Worm (Caenorhabditis elegans) whole organism, mixed stage, embryonic: ENCODE measurements around the gene F01D5.10.

ENCODE experiments used
- blmp-1 ChIP-seq: fragments of 150-350 bp; optimal IDR thresholded peaks from 2 replicates; lab custom pipeline; 2014; ENCODE audit warnings: missing biosample characterization, missing genetic modification characterization
- ces-1 ChIP-seq: fragments of 150-350 bp; optimal IDR thresholded peaks from 2 replicates; lab custom pipeline; 2014; ENCODE audit warnings: missing biosample characterization, missing genetic modification reagents, missing genetic modification characterization
- lsy-2 ChIP-seq: fragments of 150-350 bp; optimal IDR thresholded peaks from 2 replicates; lab custom pipeline; 2014; ENCODE audit warnings: missing biosample characterization, missing genetic modification characterization
- mab-5 ChIP-seq: fragments of 150-350 bp; optimal IDR thresholded peaks from 2 replicates; lab custom pipeline; 2014; ENCODE audit warnings: missing biosample characterization, missing genetic modification characterization
- mep-1 ChIP-seq: fragments of 150-350 bp; optimal IDR thresholded peaks from 2 replicates; lab custom pipeline; 2017; ENCODE audit warnings: missing biosample characterization, missing genetic modification reagents, missing genetic modification characterization, inconsistent platforms
- nhr-12 ChIP-seq: fragments of 150-350 bp; optimal IDR thresholded peaks from 2 replicates; lab custom pipeline; 2014; ENCODE audit warnings: missing biosample characterization, missing genetic modification characterization
- nhr-237 ChIP-seq: fragments of 150-350 bp; optimal IDR thresholded peaks from 2 replicates; lab custom pipeline; 2014; ENCODE audit warnings: missing biosample characterization, missing genetic modification characterization
- pha-4 ChIP-seq: fragments of 150-350 bp; optimal IDR thresholded peaks from 2 replicates; lab custom pipeline; 2018; ENCODE audit warnings: missing biosample characterization, missing genetic modification reagents, missing genetic modification characterization
- snpc-4 ChIP-seq: fragments of 150-350 bp; optimal IDR thresholded peaks from 2 replicates; lab custom pipeline; 2014; ENCODE audit warnings: missing biosample characterization, missing genetic modification characterization
- sptf-1 ChIP-seq: sonication (generic microtip); optimal IDR thresholded peaks from 2 replicates; lab custom pipeline; 2017; ENCODE audit warnings: mild to moderate bottlenecking, missing genetic modification characterization, moderate library complexity, missing compliant biosample characterization
- ztf-11 ChIP-seq: fragments of 150-350 bp; optimal IDR thresholded peaks from 2 replicates; lab custom pipeline; 2014; ENCODE audit warnings: missing biosample characterization, missing genetic modification characterization

DNA sequence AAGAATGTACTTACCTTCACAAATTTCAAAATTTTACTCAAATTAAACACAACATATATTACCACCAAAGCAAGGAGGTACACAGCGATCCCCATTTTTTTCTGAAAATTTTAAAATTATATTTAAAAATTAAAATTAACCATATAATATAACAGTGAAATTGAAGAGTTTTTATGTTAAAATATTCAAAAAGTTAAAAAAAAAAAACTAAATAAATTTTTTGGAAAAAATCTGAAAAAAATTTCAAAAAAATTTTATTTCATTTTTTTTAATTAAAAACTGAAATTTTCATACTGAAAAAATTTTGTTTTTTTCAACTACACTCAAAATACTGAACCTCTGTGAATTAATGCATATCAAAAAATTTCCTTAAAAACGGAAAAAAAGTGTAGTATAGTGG is 4.3 kb downstream of the F01D5.10 start, which contains the start of gene cyp-37A1:
- TF ChIP-seq ztf-11 (tag; lab: Kevin White, UChicago) (no peak), mab-5 (tag; lab: Kevin White, UChicago) (no peak), blmp-1 (tag; lab: Kevin White, UChicago) (no peak), nhr-12 (tag; lab: Kevin White, UChicago) (no peak), snpc-4 (tag; lab: Kevin White, UChicago) (no peak), lsy-2 (tag; lab: Kevin White, UChicago) (no peak), nhr-237 (tag; lab: Kevin White, UChicago) (no peak), ces-1 (GFP tag; lab: Kevin White, UChicago) (no peak), sptf-1 (tag; lab: Kevin White, UChicago) (no peak), mep-1 (no peak), pha-4 (tag; lab: Kevin White, UChicago) (no peak)
